Fruit fly (Drosophila melanogaster): ENCODE results near the gene CG1847.
A peak's percentile ranks its signal among the peaks of the same experiment; 100 is the strongest.

DNA sequence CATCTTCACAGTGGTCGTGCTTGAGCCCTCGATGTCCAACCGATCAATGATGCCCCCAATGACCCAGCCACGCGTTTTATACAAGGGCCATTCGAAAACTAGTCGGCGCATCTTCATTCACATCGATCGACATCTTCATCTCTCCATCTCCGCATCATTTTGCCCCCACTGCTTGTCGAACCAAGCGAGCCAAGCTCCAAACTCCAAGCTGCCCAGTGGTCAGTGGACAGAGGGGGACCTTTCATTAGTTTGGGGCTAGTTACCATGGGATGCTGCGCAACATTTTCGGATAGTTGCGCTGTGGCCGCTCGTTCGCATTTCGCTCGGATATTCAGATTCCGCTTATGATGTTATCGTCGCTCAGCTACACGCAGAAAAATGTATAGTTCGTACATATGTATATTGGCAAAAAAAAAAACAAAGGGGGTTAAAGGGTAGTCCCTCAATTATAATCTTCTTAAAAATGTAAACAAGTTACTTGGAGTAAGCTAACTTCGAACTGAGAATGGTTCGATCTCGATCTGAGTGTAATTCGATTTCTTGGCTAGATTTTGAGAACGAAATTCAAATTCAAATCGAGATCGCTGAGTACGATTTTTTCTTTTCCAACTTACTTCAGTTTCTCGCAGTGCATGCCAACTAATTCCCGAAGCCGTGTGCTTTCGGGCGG is 22.8 kb upstream of the CG1847 start, which contains the start of gene CG15740:
- TF ChIP-seq Eip93F (GFP tag; optimal IDR thresholded peaks at IDR 0.05) (no peak), CG6276 (GFP tag; optimal IDR thresholded peaks at IDR 0.05) (no peak), Lpt (GFP tag; optimal IDR thresholded peaks at IDR 0.05) (no peak), CG6792 (GFP tag; optimal IDR thresholded peaks at IDR 0.05) (no peak), dac (GFP tag; optimal IDR thresholded peaks at IDR 0.05) (no peak), cyc (GFP tag; optimal IDR thresholded peaks at IDR 0.05) (no peak), esn (GFP tag; optimal IDR thresholded peaks at IDR 0.05) (no peak), CG15336 (GFP tag; IDR thresholded peaks at IDR 0.05) (peak; percentile 36), Hr38 (GFP tag; optimal IDR thresholded peaks at IDR 0.05) (no peak)
